Worm (Caenorhabditis elegans) whole organism, early embryonic: Measurements from ENCODE around the gene pax-1.

Experiments used
- B0310.2 ChIP-seq: sonication (generic microtip); optimal IDR thresholded peaks from 2 replicates; lab custom pipeline; 2016; ENCODE audit warnings: mild to moderate bottlenecking, missing genetic modification characterization, missing compliant biosample characterization
- F13C5.2 ChIP-seq: sonication (generic microtip); optimal IDR thresholded peaks from 2 replicates; lab custom pipeline; 2017; ENCODE audit warnings: mild to moderate bottlenecking, missing genetic modification characterization, inconsistent platforms, missing compliant biosample characterization
- aly-1 ChIP-seq: sonication (generic microtip); optimal IDR thresholded peaks from 2 replicates; lab custom pipeline; 2016; ENCODE audit warnings: missing genetic modification characterization, missing compliant biosample characterization
- ama-1 ChIP-seq: fragments of 150-350 bp; optimal IDR thresholded peaks from 2 replicates; lab custom pipeline; 2014
- ceh-13 ChIP-seq: fragments of 200-800 bp; sonication (Bioruptor generic); optimal IDR thresholded peaks from 2 replicates; lab custom pipeline; 2018; ENCODE audit warnings: mild to moderate bottlenecking, missing genetic modification characterization, missing compliant biosample characterization
- ceh-36 ChIP-seq: sonication (generic microtip); optimal IDR thresholded peaks from 2 replicates; lab custom pipeline; 2016; ENCODE audit warnings: missing genetic modification characterization, inconsistent platforms, missing compliant biosample characterization
- ets-7 ChIP-seq: sonication (generic microtip); optimal IDR thresholded peaks from 2 replicates; lab custom pipeline; 2016; ENCODE audit warnings: missing genotype, missing genetic modification characterization, missing compliant biosample characterization
- flt-1 ChIP-seq: fragments of 200-800 bp; sonication (Bioruptor generic); IDR thresholded peaks from 2 replicates; pipeline ENCODE4 v1.3.6; 2022; ENCODE audit warnings: missing genetic modification characterization, missing compliant biosample characterization
- hmbx-1 ChIP-seq: sonication (generic microtip); optimal IDR thresholded peaks from 2 replicates; lab custom pipeline; 2016; ENCODE audit warnings: mild to moderate bottlenecking, missing genetic modification characterization, missing compliant biosample characterization
- hmg-4 ChIP-seq: fragments of 200-800 bp; sonication (Bioruptor generic); optimal IDR thresholded peaks from 2 replicates; lab custom pipeline; 2018; ENCODE audit warnings: mild to moderate bottlenecking, missing genetic modification characterization, missing compliant biosample characterization
- hnd-1 ChIP-seq: sonication (generic microtip); optimal IDR thresholded peaks from 2 replicates; lab custom pipeline; 2016; ENCODE audit warnings: missing genetic modification characterization, missing compliant biosample characterization
- pes-1 ChIP-seq: fragments of 200-800 bp; sonication (Bioruptor generic); IDR thresholded peaks from 2 replicates; pipeline ENCODE4 v1.3.6; 2022; ENCODE audit warnings: missing genetic modification reagents, missing genetic modification characterization, missing compliant biosample characterization
- scrt-1 ChIP-seq: fragments of 200-800 bp; sonication (Bioruptor generic); IDR thresholded peaks from 2 replicates; pipeline ENCODE4 v1.3.6; 2022; ENCODE audit warnings: missing genetic modification characterization, missing compliant biosample characterization
- sea-1 ChIP-seq: fragments of 200-800 bp; sonication (Bioruptor generic); conservative IDR thresholded peaks from 2 replicates; pipeline ENCODE4 v1.3.6; 2022; ENCODE audit warnings: missing genetic modification characterization, missing compliant biosample characterization
- tbx-11 ChIP-seq: fragments of 200-800 bp; sonication (Bioruptor generic); IDR thresholded peaks from 2 replicates; pipeline ENCODE4 v1.3.6; 2022; ENCODE audit warnings: missing genetic modification characterization, missing compliant biosample characterization
- tbx-37 ChIP-seq: fragments of 200-800 bp; sonication (Bioruptor generic); conservative IDR thresholded peaks from 2 replicates; pipeline ENCODE4 v1.3.6; 2022; ENCODE audit warnings: missing genetic modification reagents, missing genetic modification characterization, missing compliant biosample characterization
- tra-4 ChIP-seq: sonication (generic microtip); optimal IDR thresholded peaks from 2 replicates; lab custom pipeline; 2017; ENCODE audit warnings: missing genetic modification characterization, missing compliant biosample characterization

Gene pax-1

ce11 chrV:8211993-8212392 is 12.7 kb upstream of the pax-1 start:
- TF ChIP-seq hmbx-1 (tag; lab: Kevin White, UChicago) (no peak), tbx-37 (GFP tag; lab: Robert Waterston, UW) (no peak), B0310.2 (no peak), ceh-36 (tag; lab: Kevin White, UChicago) (no peak), tbx-11 (GFP tag; lab: Robert Waterston, UW) (no peak), hnd-1 (tag; lab: Kevin White, UChicago) (no peak), aly-1 (no peak), scrt-1 (GFP tag; lab: Robert Waterston, UW) (no peak), flt-1 (GFP tag; lab: Robert Waterston, UW) (no peak), tra-4 (no peak), ceh-13 (GFP tag; lab: Kevin White, UChicago) (no peak), sea-1 (GFP tag; lab: Robert Waterston, UW) (no peak), ama-1 (no peak), hmg-4 (no peak), F13C5.2 (tag; lab: Kevin White, UChicago) (no peak), ets-7 (tag; lab: Kevin White, UChicago) (no peak), pes-1 (GFP tag; lab: Robert Waterston, UW) (no peak)

DNA sequence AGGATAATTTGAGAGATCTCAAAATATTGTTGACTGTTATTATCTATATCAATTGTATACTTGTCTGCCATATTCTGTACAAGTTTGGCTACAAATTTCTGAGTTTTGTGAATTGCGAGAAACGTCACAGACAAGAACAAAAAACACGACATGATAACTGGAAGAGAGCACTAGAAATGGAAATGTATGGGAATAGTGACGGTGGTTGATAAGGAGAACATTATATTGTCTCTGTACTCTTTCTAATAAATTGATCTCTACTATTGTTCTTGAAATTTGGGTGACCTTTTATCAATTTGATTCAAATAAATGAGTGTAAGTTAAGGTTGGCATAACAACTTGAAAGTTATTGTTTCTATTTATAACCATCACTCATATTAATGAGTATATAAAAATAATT is 11.9 kb upstream of the pax-1 start:
- TF ChIP-seq ets-7 (tag; lab: Kevin White, UChicago) = no peak
- TF ChIP-seq ama-1 = no peak
- TF ChIP-seq tra-4 = no peak
- TF ChIP-seq flt-1 (GFP tag; lab: Robert Waterston, UW) = no peak
- TF ChIP-seq hnd-1 (tag; lab: Kevin White, UChicago) = no peak
- no peak for TF ChIP-seq B0310.2

- no peak for TF ChIP-seq ceh-36 (tag; lab: Kevin White, UChicago)
- TF ChIP-seq B0310.2 = no peak
- TF ChIP-seq ceh-13 (GFP tag; lab: Kevin White, UChicago) = no peak
- TF ChIP-seq hmg-4 = no peak
- no peak for TF ChIP-seq tbx-11 (GFP tag; lab: Robert Waterston, UW)
- no peak for TF ChIP-seq ets-7 (tag; lab: Kevin White, UChicago)
- TF ChIP-seq flt-1 (GFP tag; lab: Robert Waterston, UW) = no peak
- TF ChIP-seq sea-1 (GFP tag; lab: Robert Waterston, UW) = no peak
- no peak for TF ChIP-seq hnd-1 (tag; lab: Kevin White, UChicago)
- no peak for TF ChIP-seq tbx-37 (GFP tag; lab: Robert Waterston, UW)
- no peak for TF ChIP-seq ama-1
- TF ChIP-seq tra-4 = no peak
- TF ChIP-seq F13C5.2 (tag; lab: Kevin White, UChicago) = no peak
- no peak for TF ChIP-seq pes-1 (GFP tag; lab: Robert Waterston, UW)
These were observed 10.9 kb upstream of the pax-1 start, which contains the start of gene K07C11.7 for ce11 chrV:8213868-8214267. K07C11.7 (minus strand) TSS chrV:8213968.

- TF ChIP-seq tra-4 (no peak), hmg-4 (no peak), ceh-13 (GFP tag; lab: Kevin White, UChicago) (no peak), ets-7 (tag; lab: Kevin White, UChicago) (no peak), sea-1 (GFP tag; lab: Robert Waterston, UW) (no peak), tbx-37 (GFP tag; lab: Robert Waterston, UW) (no peak), B0310.2 (no peak), hnd-1 (tag; lab: Kevin White, UChicago) (no peak), ceh-36 (tag; lab: Kevin White, UChicago) (no peak), scrt-1 (GFP tag; lab: Robert Waterston, UW) (no peak), flt-1 (GFP tag; lab: Robert Waterston, UW) (no peak), pes-1 (GFP tag; lab: Robert Waterston, UW) (no peak), ama-1 (no peak), hmbx-1 (tag; lab: Kevin White, UChicago) (no peak)
These were observed 9.6 kb upstream of the pax-1 start for ce11 chrV:8215158-8215557.

DNA sequence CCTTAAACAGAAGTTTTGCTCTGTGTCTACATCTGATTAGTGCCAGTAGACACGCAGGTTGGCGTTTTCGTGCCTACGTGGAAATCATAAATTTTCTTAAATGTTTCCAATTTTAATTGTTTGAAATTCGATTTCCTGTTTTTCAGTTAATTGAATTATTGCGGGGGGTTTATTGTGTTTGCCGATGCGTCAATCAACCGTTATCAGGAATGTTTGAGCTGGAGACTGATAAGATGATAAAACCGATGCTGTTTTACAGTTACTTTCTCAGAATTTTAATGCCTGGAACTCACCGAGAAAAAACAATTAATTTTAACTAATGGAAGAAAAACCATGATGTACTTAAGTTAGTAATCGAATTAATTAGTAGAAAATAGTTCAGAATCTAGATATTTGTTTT is 7.6 kb upstream of the pax-1 start:
- TF ChIP-seq flt-1 (GFP tag; lab: Robert Waterston, UW) (no peak), hmbx-1 (tag; lab: Kevin White, UChicago) (no peak), F13C5.2 (tag; lab: Kevin White, UChicago) (no peak), aly-1 (no peak), tbx-11 (GFP tag; lab: Robert Waterston, UW) (no peak), tbx-37 (GFP tag; lab: Robert Waterston, UW) (no peak), ceh-36 (tag; lab: Kevin White, UChicago) (no peak)

- no peak for TF ChIP-seq ets-7 (tag; lab: Kevin White, UChicago)
- TF ChIP-seq hnd-1 (tag; lab: Kevin White, UChicago) = no peak
- TF ChIP-seq tra-4 = no peak
- no peak for TF ChIP-seq B0310.2
- TF ChIP-seq scrt-1 (GFP tag; lab: Robert Waterston, UW) = no peak
- no peak for TF ChIP-seq ceh-13 (GFP tag; lab: Kevin White, UChicago)
- TF ChIP-seq ceh-36 (tag; lab: Kevin White, UChicago) = no peak
- TF ChIP-seq flt-1 (GFP tag; lab: Robert Waterston, UW) = no peak
- TF ChIP-seq aly-1 = no peak
- TF ChIP-seq hmbx-1 (tag; lab: Kevin White, UChicago) = no peak
- TF ChIP-seq pes-1 (GFP tag; lab: Robert Waterston, UW) = no peak
- TF ChIP-seq sea-1 (GFP tag; lab: Robert Waterston, UW) = no peak
- TF ChIP-seq tbx-11 (GFP tag; lab: Robert Waterston, UW) = no peak
- no peak for TF ChIP-seq hmg-4
- no peak for TF ChIP-seq tbx-37 (GFP tag; lab: Robert Waterston, UW)
- no peak for TF ChIP-seq F13C5.2 (tag; lab: Kevin White, UChicago)
- TF ChIP-seq ama-1 = no peak
These were observed 7.0 kb upstream of the pax-1 start, which contains the start of gene K07C11.8 for ce11 chrV:8217661-8218265. K07C11.8 (minus strand) TSS chrV:8217884.

ce11 chrV:8219550-8219949 is 5.2 kb upstream of the pax-1 start:
- no peak for TF ChIP-seq tra-4
- TF ChIP-seq ama-1 = no peak
- no peak for TF ChIP-seq B0310.2
